Worm (Caenorhabditis elegans): ENCODE data around the gene F28H6.4.

DNA sequence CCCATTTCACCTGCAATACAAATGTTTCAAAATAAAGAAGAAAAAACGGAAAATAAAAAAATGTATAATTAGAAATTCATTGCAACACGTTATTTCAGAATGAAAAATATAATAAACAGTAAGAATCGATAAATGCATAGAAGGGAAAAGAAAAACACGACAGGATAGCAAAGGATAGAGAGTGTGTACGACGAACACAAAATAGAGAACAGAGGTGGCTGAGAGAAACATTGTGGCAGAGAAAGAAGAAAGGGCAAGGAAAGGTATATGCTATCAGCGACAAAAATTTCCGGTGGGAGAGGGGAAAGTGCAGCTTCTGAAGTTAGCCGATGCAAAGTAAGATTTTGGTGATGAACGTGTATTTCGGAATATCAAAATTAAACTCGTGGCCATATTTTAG lies 1.8 kb upstream of the F28H6.4 start, which contains the start of gene F28H6.6:
- no peak for TF ChIP-seq W03F9.2 (tag; optimal IDR thresholded peaks at IDR 0.05)
- TF ChIP-seq dao-5 (tag; optimal IDR thresholded peaks at IDR 0.05), result no peak

Measured in whole organism, L4/young adult.